Fruit fly (Drosophila melanogaster) whole organism, embryonic: ENCODE measurements around the gene mad2.

Experiments used
- CG12155 ChIP-seq: fragments of 200-800 bp; sonication (Bioruptor generic); optimal IDR thresholded peaks from 3 replicates; lab custom pipeline; 2016; ENCODE audit warnings: missing biosample characterization, missing genetic modification characterization
- CG14667 ChIP-seq: fragments of 200-800 bp; sonication (Bioruptor generic); IDR thresholded peaks from 2 replicates; pipeline ENCODE4 v1.3.6; 2022; ENCODE audit warnings: missing biosample characterization, missing genetic modification characterization
- CG15696 ChIP-seq: fragments of 200-800 bp; sonication (Bioruptor generic); optimal IDR thresholded peaks from 2 replicates; lab custom pipeline; 2019; ENCODE audit warnings: missing biosample characterization, mild to moderate bottlenecking, missing genetic modification characterization, moderate library complexity
- CG18476 ChIP-seq: fragments of 200-800 bp; sonication (Bioruptor generic); optimal IDR thresholded peaks from 2 replicates; lab custom pipeline; 2016; ENCODE audit warnings: missing biosample characterization, mild to moderate bottlenecking, missing genetic modification characterization
- CG2875 ChIP-seq: fragments of 200-800 bp; sonication (Bioruptor generic); optimal IDR thresholded peaks from 2 replicates; lab custom pipeline; 2017; ENCODE audit warnings: missing biosample characterization, mild to moderate bottlenecking, missing genetic modification characterization, missing genetic modification reagents
- CG2889 ChIP-seq: fragments of 200-800 bp; sonication (Bioruptor generic); IDR thresholded peaks from 3 replicates; pipeline ENCODE4 v1.3.6; 2022; ENCODE audit warnings: missing biosample characterization, missing genetic modification characterization
- CG30431 ChIP-seq: fragments of 200-800 bp; sonication (Bioruptor generic); optimal IDR thresholded peaks from 2 replicates; lab custom pipeline; 2017; ENCODE audit warnings: missing biosample characterization, missing genetic modification characterization
- CG3163 ChIP-seq: fragments of 200-800 bp; sonication (Bioruptor generic); optimal IDR thresholded peaks from 3 replicates; lab custom pipeline; 2016; ENCODE audit warnings: missing biosample characterization, missing genetic modification characterization
- CG32772 ChIP-seq: fragments of 200-800 bp; sonication (Bioruptor generic); IDR thresholded peaks from 2 replicates; pipeline ENCODE4 v1.3.6; 2022; ENCODE audit warnings: missing biosample characterization, missing genetic modification characterization
- CG34224 ChIP-seq: fragments of 200-800 bp; sonication (Bioruptor generic); IDR thresholded peaks from 3 replicates; pipeline ENCODE4 v1.3.6; 2022; ENCODE audit warnings: missing biosample characterization, missing genetic modification characterization; ENCODE audit not compliant: partially characterized antibody
- CG3838 ChIP-seq: fragments of 200-800 bp; sonication (Bioruptor generic); optimal IDR thresholded peaks from 3 replicates; lab custom pipeline; 2016; ENCODE audit warnings: missing biosample characterization, missing genetic modification characterization
- CG4424 ChIP-seq: fragments of 200-800 bp; sonication (Bioruptor generic); optimal IDR thresholded peaks from 3 replicates; lab custom pipeline; 2016; ENCODE audit warnings: missing biosample characterization, missing genetic modification characterization
- CG6654 ChIP-seq: fragments of 200-800 bp; sonication (Bioruptor generic); optimal IDR thresholded peaks from 2 replicates; lab custom pipeline; 2017; ENCODE audit warnings: missing biosample characterization, mild to moderate bottlenecking, missing genetic modification characterization
- CG6854 ChIP-seq: fragments of 200-800 bp; sonication (Bioruptor generic); optimal IDR thresholded peaks from 3 replicates; lab custom pipeline; 2017; ENCODE audit warnings: missing biosample characterization, mild to moderate bottlenecking, missing genetic modification characterization
- CG7372 ChIP-seq: fragments of 200-800 bp; sonication (Bioruptor generic); IDR thresholded peaks from 2 replicates; pipeline ENCODE4 v1.3.6; 2022; ENCODE audit warnings: missing biosample characterization, missing genetic modification characterization
- CG7987 ChIP-seq: fragments of 200-800 bp; sonication (Bioruptor generic); optimal IDR thresholded peaks from 2 replicates; lab custom pipeline; 2018; ENCODE audit warnings: missing biosample characterization, mild to moderate bottlenecking, missing genetic modification characterization, moderate library complexity
- CG8089 ChIP-seq: fragments of 200-800 bp; sonication (Bioruptor generic); optimal IDR thresholded peaks from 3 replicates; lab custom pipeline; 2016; ENCODE audit warnings: missing biosample characterization, missing genetic modification characterization
- CG8388 ChIP-seq: fragments of 200-800 bp; sonication (Bioruptor generic); optimal IDR thresholded peaks from 2 replicates; lab custom pipeline; 2019; ENCODE audit warnings: missing biosample characterization, mild to moderate bottlenecking, missing genetic modification characterization, moderate library complexity
- CG9797 ChIP-seq: fragments of 200-800 bp; sonication (Bioruptor generic); optimal IDR thresholded peaks from 3 replicates; lab custom pipeline; 2018; ENCODE audit warnings: missing biosample characterization, mild to moderate bottlenecking, missing genetic modification characterization
- CrebB ChIP-seq: fragments of 200-800 bp; sonication (Bioruptor generic); optimal IDR thresholded peaks from 3 replicates; lab custom pipeline; 2018; ENCODE audit warnings: missing biosample characterization, mild to moderate bottlenecking, missing genetic modification characterization
- Dbx ChIP-seq: fragments of 200-800 bp; sonication (Bioruptor generic); IDR thresholded peaks from 3 replicates; pipeline ENCODE4 v1.3.6; 2022; ENCODE audit warnings: missing biosample characterization, missing genetic modification characterization
- Dip3 ChIP-seq: fragments of 200-800 bp; sonication (Bioruptor generic); optimal IDR thresholded peaks from 3 replicates; lab custom pipeline; 2016; ENCODE audit warnings: missing biosample characterization, missing genetic modification characterization
- HmgZ ChIP-seq: fragments of 200-800 bp; sonication (Bioruptor generic); optimal IDR thresholded peaks from 2 replicates; lab custom pipeline; 2018; ENCODE audit warnings: missing biosample characterization, mild to moderate bottlenecking, missing genetic modification characterization
- Kr ChIP-seq: fragments of 200-800 bp; sonication (Bioruptor generic); optimal IDR thresholded peaks from 2 replicates; lab custom pipeline; 2017; ENCODE audit warnings: missing biosample characterization, mild to moderate bottlenecking, missing genetic modification characterization
- Lhr ChIP-seq: fragments of 200-800 bp; sonication (Bioruptor generic); optimal IDR thresholded peaks from 3 replicates; lab custom pipeline; 2017; ENCODE audit warnings: mild to moderate bottlenecking, missing biosample characterization, missing genetic modification reagents, missing genetic modification characterization
- Neu2 ChIP-seq: fragments of 200-800 bp; sonication (Bioruptor generic); optimal IDR thresholded peaks from 3 replicates; lab custom pipeline; 2016; ENCODE audit warnings: missing biosample characterization, missing genetic modification characterization, borderline replicate concordance
- Oaz ChIP-seq: fragments of 200-800 bp; sonication (Bioruptor generic); IDR thresholded peaks from 2 replicates; pipeline ENCODE4 v1.3.6; 2022; ENCODE audit warnings: missing biosample characterization, missing genetic modification characterization
- Scr ChIP-seq: fragments of 200-800 bp; sonication (Bioruptor generic); IDR thresholded peaks from 2 replicates; pipeline ENCODE4 v1.3.6; 2022; ENCODE audit warnings: missing biosample characterization, missing genetic modification characterization; ENCODE audit not compliant: partially characterized antibody
- Six4 ChIP-seq: fragments of 200-800 bp; sonication (Bioruptor generic); optimal IDR thresholded peaks from 2 replicates; lab custom pipeline; 2016; ENCODE audit warnings: missing biosample characterization, missing genetic modification characterization
- Trl ChIP-seq, 3 experiments: fragments of >200 bp in 2 of 3; fragments of 200-800 bp in 1 of 3; sonication (Bioruptor generic) in 1 of 3; optimal IDR thresholded peaks; 2 replicates in 1 of 3; 3 replicates in 2 of 3; lab custom pipeline; 2016 to 2017; ENCODE audit warnings: missing biosample characterization in 1 of 3, missing genetic modification characterization in 1 of 3
- abd-A ChIP-seq: fragments of 200-800 bp; sonication (Bioruptor generic); optimal IDR thresholded peaks from 3 replicates; lab custom pipeline; 2019; ENCODE audit warnings: missing biosample characterization, mild to moderate bottlenecking, missing genetic modification characterization, moderate library complexity
- amos ChIP-seq: fragments of 200-800 bp; sonication (Bioruptor generic); IDR thresholded peaks from 2 replicates; pipeline ENCODE4 v1.3.6; 2022; ENCODE audit warnings: missing biosample characterization, missing genetic modification characterization; ENCODE audit not compliant: partially characterized antibody
- ap ChIP-seq: fragments of 200-800 bp; sonication (Bioruptor generic); IDR thresholded peaks from 2 replicates; pipeline ENCODE4 v1.3.6; 2022; ENCODE audit warnings: missing biosample characterization, missing genetic modification characterization
- az2 ChIP-seq: fragments of 200-800 bp; sonication (Bioruptor generic); optimal IDR thresholded peaks from 3 replicates; lab custom pipeline; 2016; ENCODE audit warnings: missing biosample characterization, missing genetic modification characterization
- croc ChIP-seq: fragments of 200-800 bp; sonication (Bioruptor generic); conservative IDR thresholded peaks from 3 replicates; pipeline ENCODE4 v1.3.6; 2022; ENCODE audit warnings: missing biosample characterization, missing genetic modification characterization
- dati ChIP-seq: fragments of 200-800 bp; sonication (Bioruptor generic); IDR thresholded peaks from 2 replicates; pipeline ENCODE4 v1.3.6; 2022; ENCODE audit warnings: missing biosample characterization, missing genetic modification characterization
- exex ChIP-seq: fragments of 200-800 bp; sonication (Bioruptor generic); optimal IDR thresholded peaks from 4 replicates; lab custom pipeline; 2018; ENCODE audit warnings: missing biosample characterization, mild to moderate bottlenecking, missing genetic modification characterization, moderate library complexity
- gro ChIP-seq: fragments of 200-800 bp; sonication (Bioruptor generic); optimal IDR thresholded peaks from 2 replicates; lab custom pipeline; 2016; ENCODE audit warnings: missing biosample characterization, missing genetic modification characterization
- ken ChIP-seq: fragments of 200-800 bp; sonication (Bioruptor generic); IDR thresholded peaks from 3 replicates; pipeline ENCODE4 v1.3.6; 2022; ENCODE audit warnings: missing biosample characterization, missing genetic modification characterization
- maf-S ChIP-seq: fragments of 200-800 bp; sonication (Bioruptor generic); optimal IDR thresholded peaks from 2 replicates; lab custom pipeline; 2016; ENCODE audit warnings: missing biosample characterization, missing genetic modification characterization
- nerfin-2 ChIP-seq: fragments of 200-800 bp; sonication (Bioruptor generic); IDR thresholded peaks from 2 replicates; pipeline ENCODE4 v1.3.6; 2022; ENCODE audit warnings: missing biosample characterization, missing genetic modification characterization; ENCODE audit not compliant: partially characterized antibody
- peb ChIP-seq: fragments of 200-800 bp; sonication (Bioruptor generic); IDR thresholded peaks from 2 replicates; pipeline ENCODE4 v1.3.6; 2022; ENCODE audit warnings: missing biosample characterization, missing genetic modification characterization
- pzg ChIP-seq: fragments of 200-800 bp; sonication (Bioruptor generic); optimal IDR thresholded peaks from 3 replicates; lab custom pipeline; 2018; ENCODE audit warnings: missing biosample characterization, mild to moderate bottlenecking, missing genetic modification characterization, moderate library complexity
- rib ChIP-seq: fragments of 200-800 bp; sonication (Bioruptor generic); IDR thresholded peaks from 2 replicates; pipeline ENCODE4 v1.3.6; 2022; ENCODE audit warnings: missing biosample characterization, missing genetic modification characterization
- scrt ChIP-seq: fragments of 200-800 bp; sonication (Bioruptor generic); optimal IDR thresholded peaks from 2 replicates; lab custom pipeline; 2018; ENCODE audit warnings: missing biosample characterization, mild to moderate bottlenecking, missing genetic modification characterization, moderate library complexity
- slp2 ChIP-seq: fragments of 200-800 bp; sonication (Bioruptor generic); optimal IDR thresholded peaks from 2 replicates; lab custom pipeline; 2016; ENCODE audit warnings: missing biosample characterization, missing genetic modification characterization
- sqz ChIP-seq: fragments of 200-800 bp; sonication (Bioruptor generic); optimal IDR thresholded peaks from 3 replicates; lab custom pipeline; 2018; ENCODE audit warnings: missing biosample characterization, mild to moderate bottlenecking, missing genetic modification characterization
- stc ChIP-seq: fragments of 200-800 bp; sonication (Bioruptor generic); IDR thresholded peaks from 2 replicates; pipeline ENCODE4 v1.3.6; 2022; ENCODE audit warnings: missing biosample characterization, missing genetic modification characterization
- tin ChIP-seq: fragments of 200-800 bp; sonication (Bioruptor generic); optimal IDR thresholded peaks from 3 replicates; lab custom pipeline; 2016; ENCODE audit warnings: missing biosample characterization, missing genetic modification characterization
- trh ChIP-seq: fragments of 200-800 bp; sonication (Bioruptor generic); optimal IDR thresholded peaks from 2 replicates; lab custom pipeline; 2016; ENCODE audit warnings: missing biosample characterization, missing genetic modification characterization
- wor ChIP-seq: fragments of 200-800 bp; sonication (Bioruptor generic); IDR thresholded peaks from 2 replicates; pipeline ENCODE4 v1.3.6; 2022; ENCODE audit warnings: missing biosample characterization, missing genetic modification characterization
- zen ChIP-seq: fragments of 200-800 bp; sonication (Bioruptor generic); optimal IDR thresholded peaks from 3 replicates; lab custom pipeline; 2018; ENCODE audit warnings: missing biosample characterization, mild to moderate bottlenecking, missing genetic modification characterization, moderate library complexity

The mad2 gene

DNA sequence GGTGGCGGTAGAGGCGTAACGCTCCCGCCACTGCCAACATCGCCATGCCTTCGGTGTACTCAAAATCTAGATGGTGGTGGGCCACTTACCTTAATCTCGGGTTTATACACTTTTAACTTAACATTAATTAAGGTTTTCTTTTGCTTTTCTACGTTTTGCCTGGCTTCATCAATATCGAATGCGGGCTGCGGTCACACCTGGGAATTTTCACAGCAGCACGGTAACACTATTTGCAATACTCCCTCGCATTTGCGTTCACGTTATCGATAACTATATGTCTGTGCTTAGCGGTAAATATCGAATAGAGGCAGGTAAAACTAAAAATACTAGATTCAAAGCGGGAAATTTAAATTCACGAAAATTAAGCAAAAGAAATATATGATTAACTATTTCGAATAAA is 18.9 kb downstream of the mad2 start, which contains the start of gene Bre1 (continued):
- TF ChIP-seq abd-A (tag; lab: Kevin White, UChicago) (no peak), zen (tag; lab: Kevin White, UChicago) (peak; percentile 32), CG3838 (GFP tag; lab: Kevin White, UChicago) (no peak), dati (no peak), Trl (optimal IDR thresholded peaks at IDR 0.05; lab: Kevin White, UChicago) (no peak), Trl (GFP tag; optimal IDR thresholded peaks at IDR 0.05; lab: Kevin White, UChicago) (no peak), CG12155 (GFP tag; lab: Kevin White, UChicago) (no peak), sqz (GFP tag; lab: Kevin White, UChicago) (no peak), CG8388 (GFP tag; lab: Kevin White, UChicago) (no peak), stc (GFP tag; lab: Robert Waterston, UW) (no peak), CG30431 (no peak), Kr (no peak), CG3163 (GFP tag; lab: Kevin White, UChicago) (no peak), CrebB (tag; lab: Kevin White, UChicago) (no peak), HmgZ (tag; lab: Kevin White, UChicago) (peak; percentile 63), nerfin-2 (GFP tag; lab: Robert Waterston, UW) (peak; percentile 52), CG8089 (GFP tag; lab: Kevin White, UChicago) (no peak), CG15696 (tag; lab: Kevin White, UChicago) (no peak), CG7372 (GFP tag; lab: Robert Waterston, UW) (no peak), CG34224 (GFP tag; lab: Robert Waterston, UW) (peak; percentile 83), croc (GFP tag; lab: Robert Waterston, UW) (no peak), CG2875 (no peak), Neu2 (GFP tag; lab: Kevin White, UChicago) (no peak), tin (GFP tag; lab: Kevin White, UChicago) (no peak), CG18476 (GFP tag; lab: Kevin White, UChicago) (no peak), amos (GFP tag; lab: Robert Waterston, UW) (peak; percentile 85), ap (GFP tag; lab: Robert Waterston, UW) (no peak), Dip3 (GFP tag; lab: Kevin White, UChicago) (no peak), Six4 (GFP tag; lab: Kevin White, UChicago) (no peak), CG6654 (GFP tag; lab: Kevin White, UChicago) (no peak), peb (GFP tag; lab: Robert Waterston, UW) (no peak), slp2 (no peak), rib (GFP tag; lab: Robert Waterston, UW) (no peak), pzg (peak; percentile 98), CG4424 (no peak), Dbx (GFP tag; lab: Robert Waterston, UW) (0 out of 3 replicates have a peak, but pooled peaks have one; percentile 15), trh (GFP tag; lab: Kevin White, UChicago) (no peak), CG14667 (GFP tag; lab: Robert Waterston, UW) (no peak), Scr (GFP tag; lab: Robert Waterston, UW) (peak; percentile 67), CG7987 (GFP tag; lab: Kevin White, UChicago) (no peak), ken (GFP tag; lab: Robert Waterston, UW) (no peak), CG32772 (GFP tag; lab: Robert Waterston, UW) (no peak), gro (GFP tag; lab: Kevin White, UChicago) (peak; percentile 39), CG2889 (no peak), CG6854 (GFP tag; lab: Kevin White, UChicago) (no peak), scrt (no peak), wor (GFP tag; lab: Robert Waterston, UW) (no peak), Lhr (GFP tag; lab: Kevin White, UChicago) (peak; percentile 16), Oaz (GFP tag; lab: Robert Waterston, UW) (no peak), maf-S (GFP tag; lab: Kevin White, UChicago) (no peak), az2 (GFP tag; lab: Kevin White, UChicago) (no peak), CG9797 (GFP tag; lab: Kevin White, UChicago) (peak; percentile 99), exex (tag; lab: Kevin White, UChicago) (no peak)
